Worm (Caenorhabditis elegans) whole organism, L2 larva: ENCODE data around the gene fipp-1.

Source experiments
- F13H6.1 ChIP-seq: sonication (generic microtip); optimal IDR thresholded peaks from 2 replicates; lab custom pipeline; 2016; ENCODE audit warnings: missing genetic modification characterization, missing compliant biosample characterization
- ZK546.5 ChIP-seq: sonication (generic microtip); optimal IDR thresholded peaks from 2 replicates; lab custom pipeline; 2017; ENCODE audit warnings: missing biosample characterization, missing genetic modification characterization
- ama-1 ChIP-seq: fragments of 150-350 bp; optimal IDR thresholded peaks from 2 replicates; lab custom pipeline; 2018; ENCODE audit warnings: inconsistent platforms
- elt-1 ChIP-seq: fragments of 150-350 bp; optimal IDR thresholded peaks from 2 replicates; lab custom pipeline; 2014; ENCODE audit warnings: missing biosample characterization, missing genetic modification characterization
- elt-3 ChIP-seq: sonication (generic microtip); optimal IDR thresholded peaks from 2 replicates; lab custom pipeline; 2017; ENCODE audit warnings: missing biosample characterization, missing genetic modification characterization
- nhr-11 ChIP-seq: fragments of 150-350 bp; optimal IDR thresholded peaks from 2 replicates; lab custom pipeline; 2014; ENCODE audit warnings: missing biosample characterization, missing genetic modification characterization
- nhr-6 ChIP-seq: fragments of 150-350 bp; optimal IDR thresholded peaks from 2 replicates; lab custom pipeline; 2014; ENCODE audit warnings: missing biosample characterization, missing genetic modification characterization
- nhr-77 ChIP-seq: fragments of 150-350 bp; optimal IDR thresholded peaks from 2 replicates; lab custom pipeline; 2014; ENCODE audit warnings: missing biosample characterization, missing genetic modification characterization
- snpc-4 ChIP-seq: fragments of 150-350 bp; optimal IDR thresholded peaks from 2 replicates; lab custom pipeline; 2014; ENCODE audit warnings: missing biosample characterization, missing genetic modification characterization
- ztf-11 ChIP-seq: sonication (generic microtip); optimal IDR thresholded peaks from 2 replicates; lab custom pipeline; 2017; ENCODE audit warnings: missing biosample characterization, missing genetic modification characterization

DNA sequence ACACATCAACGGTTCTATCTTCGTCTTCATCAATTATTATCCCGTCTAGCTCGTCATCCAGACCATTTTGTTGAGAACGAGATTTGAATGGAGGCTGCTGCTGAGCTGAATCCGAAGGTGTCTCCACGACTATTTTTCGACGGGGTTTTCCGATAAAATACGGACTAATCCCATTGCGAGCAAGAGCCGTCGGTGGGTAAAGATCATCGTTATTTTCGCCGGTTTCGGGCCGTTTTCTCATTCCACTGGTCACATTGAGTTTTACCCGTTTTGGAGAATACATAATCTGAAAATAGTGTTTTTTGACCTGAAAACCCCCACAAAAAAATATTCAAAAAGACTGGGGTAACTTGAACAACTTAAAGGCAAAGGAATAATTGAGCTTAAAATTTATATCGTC is 25.9 kb upstream of the fipp-1 start, which contains the start of gene figl-1:
- no peak for TF ChIP-seq elt-1 (tag; lab: Kevin White, UChicago)
- no peak for TF ChIP-seq ama-1 (lab: Kevin White, UChicago)
- TF ChIP-seq nhr-77: no peak
- TF ChIP-seq snpc-4 (tag; lab: Kevin White, UChicago): no peak
- no peak for TF ChIP-seq ztf-11 (tag; lab: Kevin White, UChicago)
- no peak for TF ChIP-seq nhr-11 (tag; lab: Kevin White, UChicago)
- no peak for TF ChIP-seq ZK546.5 (tag; lab: Kevin White, UChicago)
- no peak for TF ChIP-seq F13H6.1 (tag; lab: Kevin White, UChicago)
- TF ChIP-seq elt-3 (tag; lab: Kevin White, UChicago): no peak
- TF ChIP-seq nhr-6 (tag; lab: Kevin White, UChicago): no peak
